Worm (Caenorhabditis elegans): ENCODE data around the gene cutc-1.

DNA sequence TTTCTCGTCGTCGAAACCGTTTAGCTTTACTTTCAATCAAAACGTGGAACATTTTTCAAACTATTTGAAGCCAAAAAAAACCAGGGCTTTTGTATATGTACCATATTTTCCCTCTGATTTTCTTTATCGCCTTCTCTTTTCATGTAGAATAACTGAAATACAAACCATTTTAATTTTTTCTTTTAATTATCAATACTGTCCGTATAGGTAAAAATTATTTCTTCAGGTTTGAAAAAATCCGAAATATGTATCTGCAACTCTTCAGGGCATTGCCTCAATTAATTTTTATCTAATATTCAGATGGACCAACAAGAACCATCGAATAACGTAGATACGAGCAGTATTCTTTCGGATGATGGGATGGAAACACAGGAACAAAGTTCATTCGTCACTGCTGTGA, 28.4 kb downstream of the cutc-1 start, which contains the start of gene met-2:
- TF ChIP-seq flt-1 (GFP tag; IDR thresholded peaks at IDR 0.05) (no peak), cog-1 (tag; optimal IDR thresholded peaks at IDR 0.05) (no peak), tab-1 (GFP tag; IDR thresholded peaks at IDR 0.05) (no peak), med-1 (GFP tag; optimal IDR thresholded peaks at IDR 0.05; ENCODE audit: insufficient read depth) (no peak)
